Worm (Caenorhabditis elegans) whole organism, L1 larva: Measurements from ENCODE around the gene srw-15.

Source experiments
- C04F5.9 ChIP-seq: sonication (generic microtip); optimal IDR thresholded peaks from 2 replicates; lab custom pipeline; 2016; ENCODE audit warnings: missing genetic modification characterization, missing compliant biosample characterization
- C16A3.4 ChIP-seq: fragments of 150-350 bp; optimal IDR thresholded peaks from 2 replicates; lab custom pipeline; 2014; ENCODE audit warnings: missing biosample characterization, missing genetic modification characterization
- C34B4.2 ChIP-seq: sonication (generic microtip); optimal IDR thresholded peaks from 2 replicates; lab custom pipeline; 2017; ENCODE audit warnings: mild to moderate bottlenecking, missing genetic modification characterization, missing compliant biosample characterization
- F16B12.6 ChIP-seq: fragments of 150-350 bp; optimal IDR thresholded peaks from 2 replicates; lab custom pipeline; 2014; ENCODE audit warnings: missing biosample characterization, missing genetic modification characterization
- ama-1 ChIP-seq: fragments of 150-350 bp; optimal IDR thresholded peaks from 2 replicates; lab custom pipeline; 2014
- blmp-1 ChIP-seq: fragments of 150-350 bp; optimal IDR thresholded peaks from 2 replicates; lab custom pipeline; 2014; ENCODE audit warnings: missing biosample characterization, missing genetic modification characterization
- ceh-63 ChIP-seq: fragments of 200-800 bp; sonication (Bioruptor generic); optimal IDR thresholded peaks from 2 replicates; lab custom pipeline; 2018; ENCODE audit warnings: mild to moderate bottlenecking, missing genetic modification characterization, missing compliant biosample characterization
- ceh-8 ChIP-seq: fragments of 200-800 bp; sonication (Bioruptor generic); optimal IDR thresholded peaks from 2 replicates; lab custom pipeline; 2018; ENCODE audit warnings: mild to moderate bottlenecking, missing genetic modification characterization, moderate library complexity, missing compliant biosample characterization
- ceh-88 ChIP-seq: fragments of 200-800 bp; sonication (Bioruptor generic); IDR thresholded peaks from 2 replicates; pipeline ENCODE4 v1.3.6; 2022; ENCODE audit warnings: missing genetic modification characterization, missing compliant biosample characterization
- ceh-90 ChIP-seq: sonication (generic microtip); optimal IDR thresholded peaks from 2 replicates; lab custom pipeline; 2016; ENCODE audit warnings: missing genetic modification characterization, missing compliant biosample characterization
- efl-1 ChIP-seq, 4 experiments: fragments of 150-350 bp; optimal IDR thresholded peaks in 3 of 4; peaks in 1 of 4; 1 replicate in 1 of 4; 2 replicates in 3 of 4; lab custom pipeline; 2014; ENCODE audit warnings: missing biosample characterization in 2 of 4, missing genetic modification characterization in 2 of 4, missing genetic modification reagents in 2 of 4
- egl-27 ChIP-seq, 2 experiments: fragments of 150-350 bp in 1 of 2; sonication (generic microtip); optimal IDR thresholded peaks; 3 replicates each; lab custom pipeline; 2017 to 2018; ENCODE audit warnings: missing biosample characterization in 2 of 2, missing genetic modification characterization in 2 of 2, missing genetic modification reagents in 2 of 2
- elt-2 ChIP-seq: sonication (generic microtip); optimal IDR thresholded peaks from 2 replicates; lab custom pipeline; 2016; ENCODE audit warnings: missing genetic modification characterization, mild to moderate bottlenecking, inconsistent platforms, missing compliant biosample characterization, missing genetic modification reagents
- elt-3 ChIP-seq, 6 experiments: fragments of 150-350 bp in 1 of 6; sonication (generic microtip); optimal IDR thresholded peaks; 2 replicates each; lab custom pipeline; 2017 to 2018; ENCODE audit warnings: missing biosample characterization in 6 of 6, missing genetic modification characterization in 6 of 6, inconsistent platforms in 1 of 6
- ets-5 ChIP-seq: fragments of 200-800 bp; sonication (Bioruptor generic); IDR thresholded peaks from 2 replicates; pipeline ENCODE4 v1.3.6; 2022; ENCODE audit warnings: missing genetic modification characterization, missing compliant biosample characterization
- fkh-8 ChIP-seq: sonication (generic microtip); optimal IDR thresholded peaks from 2 replicates; lab custom pipeline; 2016; ENCODE audit warnings: mild to moderate bottlenecking, missing genetic modification characterization, missing compliant biosample characterization
- hlh-4 ChIP-seq: sonication (generic microtip); optimal IDR thresholded peaks from 2 replicates; lab custom pipeline; 2016; ENCODE audit warnings: mild to moderate bottlenecking, missing genetic modification characterization, missing compliant biosample characterization
- lin-13 ChIP-seq: fragments of 150-350 bp; optimal IDR thresholded peaks from 2 replicates; lab custom pipeline; 2014; ENCODE audit warnings: missing biosample characterization, missing genetic modification reagents, missing genetic modification characterization
- lir-3 ChIP-seq: sonication (generic microtip); optimal IDR thresholded peaks from 2 replicates; lab custom pipeline; 2016; ENCODE audit warnings: mild to moderate bottlenecking, missing genetic modification characterization, moderate library complexity, missing compliant biosample characterization; ENCODE audit not compliant: poor library complexity
- lsy-2 ChIP-seq, 2 experiments: fragments of 150-350 bp; optimal IDR thresholded peaks; 2 replicates each; lab custom pipeline; 2014; ENCODE audit warnings: missing biosample characterization in 2 of 2, missing genetic modification characterization in 2 of 2
- mep-1 ChIP-seq: fragments of 150-350 bp; optimal IDR thresholded peaks from 2 replicates; lab custom pipeline; 2014; ENCODE audit warnings: missing biosample characterization, missing genetic modification characterization
- nhr-11 ChIP-seq: fragments of 150-350 bp; optimal IDR thresholded peaks from 2 replicates; lab custom pipeline; 2014; ENCODE audit warnings: missing biosample characterization, missing genetic modification characterization
- nhr-47 ChIP-seq: sonication (generic microtip); optimal IDR thresholded peaks from 2 replicates; lab custom pipeline; 2016; ENCODE audit warnings: mild to moderate bottlenecking, missing genetic modification characterization, moderate library complexity, missing compliant biosample characterization
- nhr-71 ChIP-seq: sonication (generic microtip); optimal IDR thresholded peaks from 2 replicates; lab custom pipeline; 2016; ENCODE audit warnings: mild to moderate bottlenecking, missing genetic modification characterization, moderate library complexity, missing compliant biosample characterization
- rnt-1 ChIP-seq: sonication (generic microtip); optimal IDR thresholded peaks from 2 replicates; lab custom pipeline; 2016; ENCODE audit warnings: mild to moderate bottlenecking, missing genetic modification characterization, moderate library complexity, missing compliant biosample characterization
- skn-1 ChIP-seq: fragments of 150-350 bp; optimal IDR thresholded peaks from 2 replicates; lab custom pipeline; 2014; ENCODE audit warnings: missing biosample characterization, missing genetic modification characterization
- sup-37 ChIP-seq: fragments of 200-800 bp; sonication (Bioruptor generic); optimal IDR thresholded peaks from 2 replicates; lab custom pipeline; 2018; ENCODE audit warnings: mild to moderate bottlenecking, missing genetic modification characterization, missing compliant biosample characterization
- tbx-2 ChIP-seq: sonication (generic microtip); optimal IDR thresholded peaks from 2 replicates; lab custom pipeline; 2016; ENCODE audit warnings: missing genetic modification characterization, missing compliant biosample characterization
- unc-98 ChIP-seq: fragments of 200-800 bp; sonication (Bioruptor generic); IDR thresholded peaks from 2 replicates; pipeline ENCODE4 v1.3.6; 2022; ENCODE audit warnings: missing genetic modification characterization, missing compliant biosample characterization
- vab-15 ChIP-seq: sonication (generic microtip); optimal IDR thresholded peaks from 2 replicates; lab custom pipeline; 2017; ENCODE audit warnings: missing genotype, mild to moderate bottlenecking, missing genetic modification characterization, missing compliant biosample characterization
- xbp-1 ChIP-seq: sonication (generic microtip); optimal IDR thresholded peaks from 2 replicates; lab custom pipeline; 2016; ENCODE audit warnings: missing genetic modification characterization, missing compliant biosample characterization
- ztf-11 ChIP-seq, 2 experiments: sonication (generic microtip); optimal IDR thresholded peaks; 2 replicates each; lab custom pipeline; 2016 to 2017; ENCODE audit warnings: missing genetic modification characterization in 2 of 2, missing biosample characterization in 1 of 2, missing compliant biosample characterization in 1 of 2

Gene srw-15

DNA sequence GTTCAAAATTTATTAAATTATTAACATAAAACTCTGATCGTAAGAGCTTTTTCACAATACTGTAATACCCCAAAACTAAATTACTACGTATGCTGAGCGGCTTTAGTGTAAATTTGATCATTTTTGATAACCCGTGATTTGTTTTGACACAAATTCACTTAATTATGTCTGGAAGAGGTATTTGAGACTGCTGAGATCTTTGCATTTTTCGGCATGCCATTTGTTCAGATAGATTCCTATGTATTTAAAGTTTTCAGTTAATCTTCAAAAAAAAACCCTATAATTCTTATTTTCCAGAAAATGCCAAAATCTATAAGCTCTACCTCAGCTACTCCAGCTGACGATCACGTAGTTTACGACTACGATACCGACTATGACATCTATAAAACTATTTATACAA, at the start of gene srw-15:
srw-15 (plus strand) TSS at position 301 of the 400 bp plus-strand sequence.
- TF ChIP-seq C16A3.4 = no peak
- no peak for TF ChIP-seq efl-1 (optimal IDR thresholded peaks at IDR 0.05; lab: Kevin White, UChicago)
- TF ChIP-seq efl-1 (GFP tag; optimal IDR thresholded peaks at IDR 0.05 in 1 of 2; lab: Kevin White, UChicago) = peak in 1 of 2 experiments; percentile 60

DNA sequence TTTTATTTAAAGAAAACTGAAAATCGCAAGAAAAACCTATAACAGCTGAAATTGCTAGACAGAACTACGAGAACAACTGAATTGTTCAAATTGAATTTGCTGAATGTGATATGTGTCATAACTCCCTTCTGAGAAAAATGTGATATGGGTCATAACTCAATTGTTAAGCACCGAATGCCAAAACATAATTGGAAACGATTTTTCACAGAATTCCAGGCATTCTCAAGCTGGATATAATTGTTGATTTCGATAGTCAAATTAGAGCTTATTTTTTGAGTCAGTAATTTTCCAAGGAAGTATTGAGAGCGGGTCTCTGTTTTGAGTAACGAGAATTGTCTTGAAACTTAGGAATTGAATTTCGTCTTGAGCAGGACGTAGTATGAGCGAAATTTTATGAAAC, 48.4 kb upstream of the srw-15 start:
- TF ChIP-seq elt-3 (tag; optimal IDR thresholded peaks at IDR 0.05; lab: Kevin White, UChicago) (no peak), C34B4.2 (tag; lab: Kevin White, UChicago) (no peak), ceh-88 (GFP tag; lab: Robert Waterston, UW) (no peak), tbx-2 (tag; lab: Kevin White, UChicago) (no peak), ceh-8 (GFP tag; lab: Kevin White, UChicago) (no peak), hlh-4 (peak; percentile 54), lin-13 (GFP tag; lab: Kevin White, UChicago) (no peak), ama-1 (lab: Kevin White, UChicago) (no peak), blmp-1 (tag; lab: Kevin White, UChicago) (no peak), ztf-11 (tag; optimal IDR thresholded peaks at IDR 0.05; lab: Kevin White, UChicago) (no peak), lsy-2 (tag; optimal IDR thresholded peaks at IDR 0.05; lab: Kevin White, UChicago) (no peak), nhr-71 (tag; lab: Kevin White, UChicago) (peak; percentile 59), unc-98 (no peak), ceh-63 (GFP tag; lab: Kevin White, UChicago) (no peak), vab-15 (tag; lab: Kevin White, UChicago) (no peak), lir-3 (tag; lab: Kevin White, UChicago) (no peak), xbp-1 (no peak), egl-27 (tag; optimal IDR thresholded peaks at IDR 0.05; lab: Kevin White, UChicago) (no peak), C04F5.9 (tag; lab: Kevin White, UChicago) (no peak), mep-1 (no peak), F16B12.6 (tag; lab: Kevin White, UChicago) (no peak), ceh-90 (tag; lab: Kevin White, UChicago) (no peak), sup-37 (GFP tag; lab: Kevin White, UChicago) (no peak), nhr-11 (tag; lab: Kevin White, UChicago) (peak; percentile 13), fkh-8 (tag; lab: Kevin White, UChicago) (peak; percentile 58), nhr-47 (peak; percentile 62), skn-1 (tag; lab: Kevin White, UChicago) (no peak), rnt-1 (no peak)

DNA sequence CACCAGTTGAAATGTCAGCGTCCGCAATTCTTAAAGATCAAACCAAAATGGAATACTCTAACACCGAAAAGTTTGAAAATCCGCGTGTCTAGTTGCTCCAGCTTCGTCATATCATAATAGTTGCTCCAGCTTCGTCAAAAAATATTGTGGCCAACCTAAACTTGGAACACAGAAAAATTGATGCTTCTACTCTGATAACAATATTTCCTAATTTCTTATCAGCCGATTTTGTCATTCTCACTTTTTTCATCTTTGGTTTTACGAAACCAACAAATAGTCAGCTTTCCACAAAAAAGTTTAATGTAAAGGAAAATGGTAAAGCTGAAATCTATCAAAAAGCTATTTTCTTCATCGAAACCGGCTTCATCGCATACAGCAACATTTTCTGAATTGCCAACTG, 47.9 kb upstream of the srw-15 start, which contains the start of gene fbxa-84:
fbxa-84 (plus strand) TSS at position 34 of the 400 bp plus-strand sequence.
- TF ChIP-seq elt-2 (tag; lab: Kevin White, UChicago) = peak; percentile 5
- TF ChIP-seq efl-1 (optimal IDR thresholded peaks at IDR 0.05; lab: Kevin White, UChicago) = no peak
- peak in 1 of 2 experiments; percentile 83 for TF ChIP-seq efl-1 (GFP tag; optimal IDR thresholded peaks at IDR 0.05 in 1 of 2; lab: Kevin White, UChicago)
- no peak for TF ChIP-seq lin-13 (GFP tag; lab: Kevin White, UChicago)

DNA sequence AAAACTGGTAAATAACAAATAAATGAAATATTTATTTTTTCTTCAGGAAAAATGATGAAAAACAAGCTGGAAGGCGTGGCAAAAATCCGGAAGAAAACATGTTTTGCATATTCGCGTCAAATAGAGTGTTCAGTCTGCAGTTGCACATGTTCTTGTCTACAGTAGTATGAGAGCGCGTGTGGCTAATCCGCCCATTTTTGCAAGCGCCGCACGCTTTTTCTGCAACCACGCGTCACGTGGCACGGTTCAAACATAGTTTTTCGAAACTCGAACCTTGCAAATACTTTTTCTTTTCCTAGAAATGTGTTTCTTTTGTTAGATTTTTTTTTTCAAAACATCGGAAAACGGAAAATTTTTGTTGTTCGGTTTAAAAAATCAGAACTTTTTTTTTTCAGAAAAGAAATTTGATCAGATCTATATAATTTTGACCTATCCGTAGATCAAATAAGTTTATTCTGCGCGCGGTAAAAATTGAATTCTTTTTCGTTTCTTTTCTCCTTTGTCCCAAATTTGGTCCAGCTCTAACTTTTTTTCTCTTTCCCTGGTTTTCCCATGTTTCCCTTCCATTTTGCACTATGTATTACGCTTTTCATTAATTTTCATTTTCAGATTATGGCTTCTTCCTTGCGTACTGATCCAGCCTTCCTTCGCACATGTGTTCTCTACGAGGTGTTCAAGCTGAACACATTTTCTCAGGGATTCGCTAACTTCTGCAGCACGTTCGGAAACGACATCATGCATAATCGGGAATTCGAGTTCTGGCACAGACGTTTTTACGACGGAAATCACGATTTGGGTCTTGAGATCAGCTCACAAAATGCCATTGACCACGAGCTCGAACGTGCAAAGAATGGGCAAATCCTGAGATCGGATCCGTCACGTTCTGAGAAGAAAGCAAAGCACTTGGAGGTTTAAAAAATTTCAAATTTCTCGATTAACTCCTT, 46.0 kb upstream of the srw-15 start, which contains the start of gene Y75B12B.1:
Y75B12B.1 (plus strand) TSS at position 603 of the 944 bp plus-strand sequence.
- TF ChIP-seq ets-5 (GFP tag; lab: Robert Waterston, UW) (no peak), efl-1 (optimal IDR thresholded peaks at IDR 0.05; lab: Kevin White, UChicago) (no peak), efl-1 (GFP tag; optimal IDR thresholded peaks at IDR 0.05 in 1 of 2; lab: Kevin White, UChicago) (peak in 1 of 2 experiments; percentile 90)
